Fruit fly (Drosophila melanogaster) whole organism, pupa: Measurements from ENCODE around the gene Aos1.

Experiments used
- CG10348 ChIP-seq: fragments of 200-800 bp; sonication (Bioruptor generic); IDR thresholded peaks from 2 replicates; pipeline ENCODE4 v1.3.6; 2022; ENCODE audit warnings: missing biosample characterization, missing genetic modification characterization
- CG12605 ChIP-seq: fragments of 200-800 bp; sonication (Bioruptor generic); IDR thresholded peaks from 2 replicates; pipeline ENCODE4 v1.3.6; 2022; ENCODE audit warnings: missing biosample characterization, missing genetic modification characterization
- CG13204 ChIP-seq: fragments of 200-800 bp; sonication (Bioruptor generic); optimal IDR thresholded peaks from 2 replicates; lab custom pipeline; 2018; ENCODE audit warnings: missing biosample characterization, mild to moderate bottlenecking, missing genetic modification characterization, moderate library complexity
- CG14655 ChIP-seq: fragments of 200-800 bp; sonication (Bioruptor generic); optimal IDR thresholded peaks from 3 replicates; lab custom pipeline; 2017; ENCODE audit warnings: mild to moderate bottlenecking, missing biosample characterization, missing genetic modification reagents, missing genetic modification characterization
- CG15710 ChIP-seq: fragments of 200-800 bp; sonication (Bioruptor generic); optimal IDR thresholded peaks from 2 replicates; lab custom pipeline; 2018; ENCODE audit warnings: missing biosample characterization, mild to moderate bottlenecking, missing genetic modification characterization, moderate library complexity
- CG17806 ChIP-seq: fragments of 200-800 bp; sonication (Bioruptor generic); optimal IDR thresholded peaks from 2 replicates; lab custom pipeline; 2018; ENCODE audit warnings: missing biosample characterization, mild to moderate bottlenecking, missing genetic modification characterization, moderate library complexity
- CG32121 ChIP-seq: fragments of 200-800 bp; sonication (Bioruptor generic); IDR thresholded peaks from 2 replicates; pipeline ENCODE4 v1.3.6; 2022; ENCODE audit warnings: missing biosample characterization, missing genetic modification characterization
- CG34367 ChIP-seq: fragments of 200-800 bp; sonication (Bioruptor generic); optimal IDR thresholded peaks from 2 replicates; lab custom pipeline; 2018; ENCODE audit warnings: missing biosample characterization, mild to moderate bottlenecking, missing genetic modification characterization
- CG4496 ChIP-seq: fragments of 200-800 bp; sonication (Bioruptor generic); IDR thresholded peaks from 3 replicates; pipeline ENCODE4 v1.3.6; 2022; ENCODE audit warnings: missing biosample characterization, missing genetic modification characterization
- CG8159 ChIP-seq: fragments of 200-800 bp; sonication (Bioruptor generic); optimal IDR thresholded peaks from 3 replicates; lab custom pipeline; 2018; ENCODE audit warnings: missing biosample characterization, mild to moderate bottlenecking, missing genetic modification characterization, moderate library complexity
- CG8301 ChIP-seq: fragments of 200-800 bp; sonication (Bioruptor generic); optimal IDR thresholded peaks from 2 replicates; lab custom pipeline; 2018; ENCODE audit warnings: missing biosample characterization, mild to moderate bottlenecking, missing genetic modification characterization
- CG9948 ChIP-seq: fragments of 200-800 bp; sonication (Bioruptor generic); optimal IDR thresholded peaks from 2 replicates; lab custom pipeline; 2018; ENCODE audit warnings: missing biosample characterization, mild to moderate bottlenecking, missing genetic modification characterization, moderate library complexity
- D1 ChIP-seq: fragments of 200-800 bp; sonication (Bioruptor generic); optimal IDR thresholded peaks from 2 replicates; lab custom pipeline; 2018; ENCODE audit warnings: missing biosample characterization, mild to moderate bottlenecking, missing genetic modification characterization, moderate library complexity
- EcR ChIP-seq: fragments of 200-800 bp; sonication (Bioruptor generic); optimal IDR thresholded peaks from 3 replicates; lab custom pipeline; 2019; ENCODE audit warnings: missing biosample characterization, missing genetic modification characterization, mild to moderate bottlenecking, moderate library complexity, missing genetic modification reagents
- Ets98B ChIP-seq: fragments of 200-800 bp; sonication (Bioruptor generic); IDR thresholded peaks from 2 replicates; pipeline ENCODE4 v1.3.6; 2022; ENCODE audit warnings: missing biosample characterization, missing genetic modification characterization
- Pif1A ChIP-seq: fragments of 200-800 bp; sonication (Bioruptor generic); optimal IDR thresholded peaks from 3 replicates; lab custom pipeline; 2016; ENCODE audit warnings: missing biosample characterization, missing genetic modification characterization
- Pif1B ChIP-seq: fragments of 200-800 bp; sonication (Bioruptor generic); optimal IDR thresholded peaks from 3 replicates; lab custom pipeline; 2016; ENCODE audit warnings: missing biosample characterization, missing genetic modification characterization
- Snoo ChIP-seq: fragments of 200-800 bp; sonication (Bioruptor generic); optimal IDR thresholded peaks from 3 replicates; lab custom pipeline; 2017; ENCODE audit warnings: missing biosample characterization, mild to moderate bottlenecking, missing genetic modification characterization, inconsistent platforms
- fd96Ca ChIP-seq: fragments of 200-800 bp; sonication (Bioruptor generic); IDR thresholded peaks from 3 replicates; pipeline ENCODE4 v1.3.6; 2022; ENCODE audit warnings: missing biosample characterization, missing genetic modification characterization
- gl ChIP-seq: fragments of 200-800 bp; sonication (Bioruptor generic); optimal IDR thresholded peaks from 2 replicates; lab custom pipeline; 2018; ENCODE audit warnings: missing biosample characterization, mild to moderate bottlenecking, missing genetic modification characterization
- rn ChIP-seq: fragments of 200-800 bp; sonication (Bioruptor generic); IDR thresholded peaks from 2 replicates; pipeline ENCODE4 v1.3.6; 2022; ENCODE audit warnings: missing biosample characterization, missing genetic modification characterization

The Aos1 gene

dm6 chr3R:12441008-12441606 is 7.5 kb upstream of the Aos1 start:
- peak; percentile 32; the same call in 1 of the 3 replicates for TF ChIP-seq CG4496 (GFP tag; lab: Robert Waterston, UW)
- TF ChIP-seq Ets98B (GFP tag; lab: Robert Waterston, UW), result peak; percentile 20; the same call in 1 of the 2 replicates
- TF ChIP-seq EcR (GFP tag; lab: Kevin White, UChicago), result no peak

dm6 chr3R:12439401-12440143 is 6.0 kb upstream of the Aos1 start, which contains the start of gene Desat1:
Desat1 (plus strand) TSS chr3R:12439600.
- TF ChIP-seq EcR (GFP tag; lab: Kevin White, UChicago) (peak; percentile 5), CG32121 (GFP tag; lab: Robert Waterston, UW) (no peak)

DNA sequence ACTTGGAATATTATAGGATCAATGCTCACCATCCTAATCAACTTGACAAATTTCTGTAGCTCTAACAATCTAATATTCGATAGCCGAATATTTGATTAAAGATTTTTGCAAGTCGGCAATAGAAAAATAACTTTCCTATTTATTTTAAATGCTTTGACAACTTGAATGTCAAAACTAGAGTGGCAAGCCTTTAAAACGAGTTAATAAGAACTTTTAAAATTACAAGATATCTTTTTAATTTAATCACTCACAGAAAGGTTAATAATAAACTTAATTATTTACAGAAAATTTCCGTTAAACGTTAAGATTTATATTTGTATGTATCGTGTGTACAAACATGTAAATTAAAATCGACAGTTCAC is 5.4 kb upstream of the Aos1 start, which contains the start of the genes CG17207 and CG46427:
Gene CG17207, minus strand, starts transcription at position 101 of the 362 bp plus-strand sequence.
Gene CG46427, minus strand, starts transcription at position 101 of the 362 bp plus-strand sequence.
- no peak for TF ChIP-seq CG8159 (tag; lab: Kevin White, UChicago)

DNA sequence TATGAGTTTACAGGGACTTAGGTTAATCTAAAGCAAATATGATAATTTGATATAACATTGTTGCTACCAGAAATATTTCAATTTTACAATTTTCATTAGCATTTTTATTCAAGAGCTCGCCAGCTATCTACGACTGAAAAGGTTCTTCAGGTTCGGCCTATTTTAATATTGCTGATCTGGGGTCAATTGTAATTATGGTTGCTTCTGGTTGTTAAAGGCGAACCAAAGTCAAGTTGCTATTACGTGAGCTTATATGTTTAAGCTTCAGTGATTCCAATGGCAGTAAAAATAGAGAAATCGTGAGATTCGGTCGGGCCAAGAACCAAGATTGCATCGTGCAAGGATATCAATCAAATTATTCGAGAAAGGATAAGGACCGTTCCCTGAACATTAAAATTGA is 2.3 kb upstream of the Aos1 start, which contains the start of gene Desat2:
Gene Desat2, plus strand, starts transcription at position 301 of the 400 bp plus-strand sequence.
- TF ChIP-seq Pif1B (GFP tag; lab: Kevin White, UChicago), result no peak
- TF ChIP-seq gl (tag; lab: Kevin White, UChicago), result no peak
- TF ChIP-seq Ets98B (GFP tag; lab: Robert Waterston, UW), result no peak
- no peak for TF ChIP-seq CG4496 (GFP tag; lab: Robert Waterston, UW)
- no peak for TF ChIP-seq EcR (GFP tag; lab: Kevin White, UChicago)
- no peak for TF ChIP-seq CG10348 (GFP tag; lab: Robert Waterston, UW)
- no peak for TF ChIP-seq Pif1A (GFP tag; lab: Kevin White, UChicago)
- no peak for TF ChIP-seq CG12605 (GFP tag; lab: Robert Waterston, UW)

- TF ChIP-seq CG9948 (tag; lab: Kevin White, UChicago) (peak; percentile 16), CG15710 (tag; lab: Kevin White, UChicago) (peak; percentile 9), fd96Ca (GFP tag; lab: Robert Waterston, UW) (no peak)
These were observed 2.6 kb downstream of the Aos1 start, which contains the start of gene Prosalpha2 for dm6 chr3R:12431030-12431489. Prosalpha2 (plus strand) TSS chr3R:12431321.

DNA sequence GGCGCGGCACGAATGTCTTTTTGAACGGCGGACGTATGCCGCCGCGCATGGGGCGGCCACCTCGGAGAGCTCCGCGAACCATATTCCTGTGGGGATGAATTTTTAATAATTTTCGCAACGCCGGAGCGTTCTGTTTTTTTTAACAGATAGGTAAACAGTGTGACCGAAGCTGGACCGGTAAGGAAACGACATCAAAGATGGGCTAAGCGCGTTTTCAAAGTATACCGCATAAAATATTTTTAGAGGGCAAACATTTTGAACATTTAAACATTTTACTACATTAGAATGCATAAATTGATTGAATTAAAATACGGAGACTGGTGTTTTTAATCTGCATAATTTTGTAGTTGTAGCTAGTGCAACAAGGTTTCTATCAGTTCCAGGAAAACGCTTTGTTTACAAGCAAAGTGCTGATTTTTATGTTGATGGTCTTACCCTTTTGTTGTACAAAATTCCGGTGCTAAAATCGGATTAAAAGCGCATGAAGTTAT is 4.5 kb downstream of the Aos1 start, which contains the start of the genes CG5641 and CG5245:
Gene CG5641, minus strand, starts transcription at position 163 of the 491 bp plus-strand sequence.
Gene CG5245, plus strand, starts transcription at position 441 of the 491 bp plus-strand sequence.
- TF ChIP-seq CG34367 (tag; lab: Kevin White, UChicago) (no peak), CG17806 (tag; lab: Kevin White, UChicago) (no peak), CG8301 (no peak), rn (no peak), CG15710 (tag; lab: Kevin White, UChicago) (no peak), Pif1B (GFP tag; lab: Kevin White, UChicago) (no peak), CG10348 (GFP tag; lab: Robert Waterston, UW) (no peak), gl (tag; lab: Kevin White, UChicago) (no peak), CG13204 (GFP tag; lab: Kevin White, UChicago) (no peak), Snoo (tag; lab: Kevin White, UChicago) (no peak), EcR (GFP tag; lab: Kevin White, UChicago) (no peak), Ets98B (GFP tag; lab: Robert Waterston, UW) (no peak), D1 (tag; lab: Kevin White, UChicago) (no peak), CG8159 (tag; lab: Kevin White, UChicago) (no peak)

- TF ChIP-seq Pif1A (GFP tag; lab: Kevin White, UChicago) (no peak), CG34367 (tag; lab: Kevin White, UChicago) (no peak), CG17806 (tag; lab: Kevin White, UChicago) (no peak), CG15710 (tag; lab: Kevin White, UChicago) (no peak), CG8159 (tag; lab: Kevin White, UChicago) (no peak), CG4496 (GFP tag; lab: Robert Waterston, UW) (no peak), CG32121 (GFP tag; lab: Robert Waterston, UW) (no peak), fd96Ca (GFP tag; lab: Robert Waterston, UW) (no peak), CG14655 (GFP tag; lab: Kevin White, UChicago) (no peak), D1 (tag; lab: Kevin White, UChicago) (no peak), CG9948 (tag; lab: Kevin White, UChicago) (no peak), rn (no peak), CG10348 (GFP tag; lab: Robert Waterston, UW) (no peak), gl (tag; lab: Kevin White, UChicago) (no peak), Ets98B (GFP tag; lab: Robert Waterston, UW) (no peak), CG13204 (GFP tag; lab: Kevin White, UChicago) (no peak)
These were observed 7.3 kb downstream of the Aos1 start, which contains the start of gene NANS for dm6 chr3R:12426310-12426653. NANS (plus strand) TSS chr3R:12426578.
